Worm (Caenorhabditis elegans): ENCODE measurements around the gene F02C12.3.

DNA sequence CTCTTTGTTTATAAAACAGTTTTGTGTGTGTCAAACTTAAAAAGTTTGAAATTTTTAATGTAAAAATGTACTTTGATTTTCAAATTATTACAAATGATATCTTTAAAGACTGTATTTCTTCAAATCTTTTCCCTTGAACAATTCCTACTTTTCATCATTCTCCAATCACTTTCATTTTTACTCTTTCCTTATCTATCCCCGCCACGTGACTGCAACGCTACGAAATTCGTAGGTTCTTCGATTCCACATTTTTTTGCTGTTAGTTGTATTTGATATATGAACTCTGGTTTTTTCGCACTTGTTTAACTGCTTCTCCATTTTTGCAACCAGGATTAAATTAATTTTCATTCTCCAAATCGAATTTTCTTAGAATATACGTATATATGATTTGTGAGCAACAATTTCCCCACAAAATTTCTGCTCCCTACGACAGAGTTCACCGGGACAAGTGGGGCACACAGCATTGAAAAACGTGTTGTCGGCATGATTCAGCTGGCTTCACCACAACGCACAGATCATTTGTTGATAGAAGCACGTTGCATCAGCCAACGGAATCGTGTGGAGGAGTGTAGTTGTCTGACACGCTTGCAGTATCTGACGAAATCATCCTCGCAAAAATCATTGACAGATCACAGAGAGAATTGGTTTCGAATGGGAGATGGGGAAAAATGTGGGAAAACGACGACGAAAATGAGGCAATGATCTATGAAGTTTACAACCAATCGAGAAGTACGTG is 41.9 kb upstream of the F02C12.3 start:
- TF ChIP-seq him-1 (tag; optimal IDR thresholded peaks at IDR 0.05), result no peak
- no peak for TF ChIP-seq dao-5 (tag; optimal IDR thresholded peaks at IDR 0.05)
